Worm (Caenorhabditis elegans): ENCODE data around the gene sdz-5.

sdz-5 gene

DNA sequence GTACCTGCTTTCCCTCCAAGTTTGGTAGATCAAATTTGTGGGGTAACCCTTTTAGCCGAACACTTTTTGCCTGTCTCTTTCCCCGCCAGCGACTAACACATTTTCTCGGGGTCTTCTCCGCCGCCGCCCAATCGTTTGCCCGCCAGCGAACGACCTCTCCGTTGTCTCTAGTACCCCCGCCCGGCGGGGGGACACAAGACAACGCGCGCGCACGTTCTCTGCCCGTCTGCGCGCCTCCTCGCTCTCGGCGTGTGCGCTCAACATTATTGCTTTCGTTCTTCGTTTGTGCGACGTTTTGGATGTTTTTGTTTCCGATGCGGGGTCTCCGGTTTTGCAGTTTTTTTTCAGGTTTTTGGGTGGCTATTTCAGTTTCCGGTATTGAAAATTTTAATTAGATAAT, 47.0 kb downstream of the sdz-5 start (continued):
- TF ChIP-seq F49E8.2 (tag; optimal IDR thresholded peaks at IDR 0.05; ENCODE audit: insufficient read depth) (no peak), zim-3 (tag; optimal IDR thresholded peaks at IDR 0.05) (no peak), chd-7 (tag; optimal IDR thresholded peaks at IDR 0.05) (no peak), hlh-12 (tag; optimal IDR thresholded peaks at IDR 0.05) (no peak), let-526 (GFP tag; IDR thresholded peaks at IDR 0.05) (no peak), madf-10 (tag; optimal IDR thresholded peaks at IDR 0.05) (no peak), bed-2 (GFP tag; IDR thresholded peaks at IDR 0.05) (no peak), tlf-1 (GFP tag; optimal IDR thresholded peaks at IDR 0.05) (no peak), egl-44 (GFP tag; IDR thresholded peaks at IDR 0.05) (no peak), ceh-27 (GFP tag; optimal IDR thresholded peaks at IDR 0.05) (peak; percentile 18), sdz-38 (tag; optimal IDR thresholded peaks at IDR 0.05) (no peak), atf-7 (tag; optimal IDR thresholded peaks at IDR 0.05) (no peak), snpc-3.4 (tag; optimal IDR thresholded peaks at IDR 0.05) (no peak), somi-1 (GFP tag; optimal IDR thresholded peaks at IDR 0.05) (no peak), hmg-1.2 (GFP tag; IDR thresholded peaks at IDR 0.05) (peak; percentile 33; the same call in 1 of the 2 replicates), zfh-2 (GFP tag; conservative IDR thresholded peaks at IDR 0.05) (peak; percentile 96), akir-1 (GFP tag; optimal IDR thresholded peaks at IDR 0.05) (no peak), attf-5 (GFP tag; optimal IDR thresholded peaks at IDR 0.05) (peak; percentile 23), C17E4.6 (GFP tag; IDR thresholded peaks at IDR 0.05) (no peak), mcd-1 (GFP tag; IDR thresholded peaks at IDR 0.05) (peak; percentile 37; the same call in 1 of the 2 replicates), F22D6.2 (tag; optimal IDR thresholded peaks at IDR 0.05) (no peak), nhr-80 (tag; optimal IDR thresholded peaks at IDR 0.05) (peak; percentile 20), lag-1 (GFP tag; IDR thresholded peaks at IDR 0.05) (0 out of 2 replicates have a peak, but pooled peaks have one; percentile 19), mxl-1 (tag; optimal IDR thresholded peaks at IDR 0.05) (no peak), nhr-90 (tag; optimal IDR thresholded peaks at IDR 0.05) (no peak)

DNA sequence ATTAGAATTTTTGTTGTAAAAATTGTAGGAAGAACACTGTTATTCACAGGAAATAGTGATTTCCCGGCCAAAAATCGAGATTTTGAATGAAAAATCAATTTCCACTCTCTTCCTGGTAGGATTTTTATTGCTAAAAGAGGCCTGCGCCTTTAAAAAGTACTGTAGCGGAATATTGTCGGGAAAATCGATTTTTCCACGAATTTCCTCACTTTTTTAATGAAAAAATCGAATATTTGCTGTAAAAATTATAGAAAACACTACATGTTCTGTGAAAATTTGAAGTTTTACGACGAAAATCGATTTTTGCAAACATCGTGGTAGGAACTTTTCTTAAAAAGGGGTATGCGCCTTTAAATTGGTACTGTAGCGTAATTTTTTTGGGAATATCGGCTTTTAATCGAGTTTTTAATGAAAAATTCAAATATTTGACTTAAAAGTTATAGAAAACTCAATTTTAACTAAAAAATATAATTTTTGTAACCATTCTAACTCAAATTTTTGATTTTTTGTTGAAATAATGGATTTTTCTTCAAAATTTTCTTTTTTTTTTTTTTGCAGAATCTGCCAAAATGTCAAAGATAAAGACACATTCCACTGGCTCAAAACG, 47.9 kb downstream of the sdz-5 start, which contains the start of gene lin-8:
TSS of gene lin-8 (plus strand) at position 557 of the 607 bp plus-strand sequence.
- 0 out of 2 replicates have a peak, but pooled peaks have one; percentile 18 for TF ChIP-seq nfyb-1 (GFP tag; IDR thresholded peaks at IDR 0.05)
- TF ChIP-seq ceh-79 (tag; optimal IDR thresholded peaks at IDR 0.05): no peak
- TF ChIP-seq snpc-4 (GFP tag; optimal IDR thresholded peaks at IDR 0.05): no peak
- peak in 1 of 4 experiments; percentile 9 for TF ChIP-seq snpc-4 (tag; optimal IDR thresholded peaks at IDR 0.05)
- peak; percentile 48; the same call in 1 of the 2 replicates for TF ChIP-seq dox-1 (GFP tag; IDR thresholded peaks at IDR 0.05)
- no peak for TF ChIP-seq rpc-1 (optimal IDR thresholded peaks at IDR 0.05)
- TF ChIP-seq rpc-1 (tag; optimal IDR thresholded peaks at IDR 0.05): no peak
- peak; percentile 40 for TF ChIP-seq snpc-3.4 (tag; optimal IDR thresholded peaks at IDR 0.05)
- no peak for TF ChIP-seq ama-1 (optimal IDR thresholded peaks at IDR 0.05)
- no peak for TF ChIP-seq ama-1 (GFP tag; optimal IDR thresholded peaks at IDR 0.05)
- peak; percentile 79 for TF ChIP-seq D2030.7 (GFP tag; IDR thresholded peaks at IDR 0.05)
- TF ChIP-seq lsl-1 (GFP tag; optimal IDR thresholded peaks at IDR 0.05): peak; percentile 100
- peak; percentile 75 for TF ChIP-seq ceh-91 (GFP tag; IDR thresholded peaks at IDR 0.05)
- peak; percentile 76 for TF ChIP-seq him-1 (tag; optimal IDR thresholded peaks at IDR 0.05)
- TF ChIP-seq tlf-1 (GFP tag; optimal IDR thresholded peaks at IDR 0.05): peak; percentile 5
- TF ChIP-seq tbp1 (GFP tag; optimal IDR thresholded peaks at IDR 0.05): peak; percentile 40
- no peak for TF ChIP-seq ztf-25 (GFP tag; IDR thresholded peaks at IDR 0.05)
- peak; percentile 84 for TF ChIP-seq F33H1.4 (GFP tag; IDR thresholded peaks at IDR 0.05)
- TF ChIP-seq athp-1 (tag; optimal IDR thresholded peaks at IDR 0.05): peak; percentile 54
- TF ChIP-seq C06A6.2 (GFP tag; conservative IDR thresholded peaks at IDR 0.05): no peak
- TF ChIP-seq B0261.1 (tag; optimal IDR thresholded peaks at IDR 0.05): peak; percentile 2
- no peak for TF ChIP-seq ztf-22 (GFP tag; optimal IDR thresholded peaks at IDR 0.05)
- TF ChIP-seq madf-6 (GFP tag; IDR thresholded peaks at IDR 0.05): peak; percentile 90
- peak; percentile 78 for TF ChIP-seq madf-8 (GFP tag; conservative IDR thresholded peaks at IDR 0.05)
- TF ChIP-seq hmg-1.2 (GFP tag; IDR thresholded peaks at IDR 0.05): peak; percentile 8; the same call in 1 of the 2 replicates
- 0 out of 2 replicates have a peak, but pooled peaks have one; percentile 18 for TF ChIP-seq B0336.3 (GFP tag; IDR thresholded peaks at IDR 0.05)
- TF ChIP-seq xnd-1 (tag; optimal IDR thresholded peaks at IDR 0.05): peak; percentile 96
